Worm (Caenorhabditis elegans) whole organism, L3 larva: ENCODE results near the gene C33F10.8.

Experiments used
- ZK546.5 ChIP-seq: sonication (generic microtip); optimal IDR thresholded peaks from 2 replicates; lab custom pipeline; 2017; ENCODE audit warnings: missing biosample characterization, missing genetic modification characterization
- ama-1 ChIP-seq: fragments of 150-350 bp; optimal IDR thresholded peaks from 2 replicates; lab custom pipeline; 2018
- ceh-16 ChIP-seq: sonication (generic microtip); optimal IDR thresholded peaks from 2 replicates; lab custom pipeline; 2017; ENCODE audit warnings: missing biosample characterization, missing genetic modification characterization
- egl-27 ChIP-seq: sonication (generic microtip); optimal IDR thresholded peaks from 4 replicates; lab custom pipeline; 2017; ENCODE audit warnings: missing biosample characterization, missing genetic modification reagents, missing genetic modification characterization
- egl-5 ChIP-seq: fragments of 150-350 bp; optimal IDR thresholded peaks from 2 replicates; lab custom pipeline; 2017; ENCODE audit warnings: missing biosample characterization, missing genetic modification reagents, missing genetic modification characterization, inconsistent platforms
- jun-1 ChIP-seq: fragments of 150-350 bp; optimal IDR thresholded peaks from 2 replicates; lab custom pipeline; 2014; ENCODE audit warnings: missing biosample characterization, missing genetic modification reagents, missing genetic modification characterization
- lin-15B ChIP-seq: fragments of 150-350 bp; optimal IDR thresholded peaks from 2 replicates; lab custom pipeline; 2014; ENCODE audit warnings: missing biosample characterization, missing genetic modification characterization
- lin-39 ChIP-seq: fragments of 150-350 bp; optimal IDR thresholded peaks from 2 replicates; lab custom pipeline; 2018; ENCODE audit warnings: missing biosample characterization, missing genetic modification reagents, missing genetic modification characterization
- lsy-12 ChIP-seq: sonication (generic microtip); optimal IDR thresholded peaks from 2 replicates; lab custom pipeline; 2016; ENCODE audit warnings: mild to moderate bottlenecking, missing genetic modification characterization, missing compliant biosample characterization
- nfya-1 ChIP-seq: sonication (generic microtip); optimal IDR thresholded peaks from 2 replicates; lab custom pipeline; 2017; ENCODE audit warnings: missing genetic modification characterization, mild to moderate bottlenecking, missing compliant biosample characterization, antibody characterized with exemption, moderate library complexity; ENCODE audit not compliant: insufficient read depth
- nhr-28 ChIP-seq: fragments of 150-350 bp; optimal IDR thresholded peaks from 2 replicates; lab custom pipeline; 2014; ENCODE audit warnings: missing biosample characterization, missing genetic modification characterization
- skn-1 ChIP-seq: fragments of 150-350 bp; optimal IDR thresholded peaks from 2 replicates; lab custom pipeline; 2014; ENCODE audit warnings: missing biosample characterization, missing genetic modification characterization
- tbx-2 ChIP-seq: sonication (generic microtip); optimal IDR thresholded peaks from 2 replicates; lab custom pipeline; 2016; ENCODE audit warnings: mild to moderate bottlenecking, missing genetic modification characterization, missing compliant biosample characterization
- unc-62 ChIP-seq: fragments of 150-350 bp; sonication (generic microtip); optimal IDR thresholded peaks from 4 replicates; lab custom pipeline; 2014; ENCODE audit warnings: missing biosample characterization, missing genetic modification reagents, missing genetic modification characterization

DNA sequence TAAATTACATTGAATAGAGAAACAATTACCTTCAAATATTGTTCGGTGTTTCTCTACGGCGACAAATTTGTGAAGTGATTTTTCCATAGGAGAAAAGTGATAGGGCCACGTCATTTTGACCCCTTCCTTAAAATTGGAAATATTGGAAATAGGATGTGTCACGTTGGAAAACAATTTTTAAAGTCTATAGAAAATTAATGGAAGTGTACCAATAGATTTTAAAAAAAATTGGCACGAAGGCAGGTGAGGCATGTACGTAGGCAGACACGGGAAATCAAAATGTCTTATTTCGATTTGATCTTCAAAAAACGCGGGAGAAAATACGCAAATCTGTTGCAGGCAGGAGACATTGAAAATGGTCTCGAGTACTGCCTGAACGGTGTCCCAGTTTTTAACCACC is 12.6 kb upstream of the C33F10.8 start, which contains the start of gene C33F10.12:
- TF ChIP-seq ama-1 (lab: Kevin White, UChicago) (no peak), lin-39 (tag; lab: Kevin White, UChicago) (no peak), lin-15B (tag; lab: Kevin White, UChicago) (no peak), tbx-2 (tag; lab: Kevin White, UChicago) (no peak), egl-27 (tag; lab: Kevin White, UChicago) (no peak), skn-1 (tag; lab: Kevin White, UChicago) (no peak), ceh-16 (tag; lab: Kevin White, UChicago) (no peak), egl-5 (tag; lab: Kevin White, UChicago) (no peak), nfya-1 (tag; lab: Kevin White, UChicago) (no peak), jun-1 (tag; lab: Kevin White, UChicago) (no peak), lsy-12 (no peak), nhr-28 (no peak), ZK546.5 (tag; lab: Kevin White, UChicago) (no peak), unc-62 (GFP tag; lab: Kevin White, UChicago) (no peak)
